Worm (Caenorhabditis elegans) whole organism, L2 larva: ENCODE data around the gene F29C12.6.

ENCODE experiments used
- C34F6.9 ChIP-seq: fragments of 150-350 bp; optimal IDR thresholded peaks from 2 replicates; lab custom pipeline; 2014; ENCODE audit warnings: missing biosample characterization, missing genetic modification characterization
- F13H6.1 ChIP-seq: sonication (generic microtip); optimal IDR thresholded peaks from 2 replicates; lab custom pipeline; 2016; ENCODE audit warnings: missing genetic modification characterization, missing compliant biosample characterization
- R02D3.7 ChIP-seq: fragments of 150-350 bp; optimal IDR thresholded peaks from 2 replicates; lab custom pipeline; 2014; ENCODE audit warnings: missing biosample characterization, missing genetic modification characterization
- Y55F3AM.14 ChIP-seq: fragments of 200-800 bp; sonication (Bioruptor generic); optimal IDR thresholded peaks from 2 replicates; lab custom pipeline; 2018; ENCODE audit warnings: mild to moderate bottlenecking, missing genetic modification characterization, missing compliant biosample characterization
- ZK546.5 ChIP-seq: sonication (generic microtip); optimal IDR thresholded peaks from 2 replicates; lab custom pipeline; 2017; ENCODE audit warnings: missing biosample characterization, missing genetic modification characterization
- alr-1 ChIP-seq: fragments of 150-350 bp; optimal IDR thresholded peaks from 2 replicates; lab custom pipeline; 2014; ENCODE audit warnings: missing biosample characterization, missing genetic modification characterization
- blmp-1 ChIP-seq: sonication (generic microtip); optimal IDR thresholded peaks from 2 replicates; lab custom pipeline; 2017; ENCODE audit warnings: missing genetic modification characterization, mild to moderate bottlenecking, missing compliant biosample characterization, antibody characterized with exemption, moderate library complexity; ENCODE audit not compliant: insufficient read depth
- ceh-82 ChIP-seq: fragments of 150-350 bp; optimal IDR thresholded peaks from 2 replicates; lab custom pipeline; 2014; ENCODE audit warnings: missing biosample characterization, missing genetic modification characterization
- crh-2 ChIP-seq: sonication (generic microtip); optimal IDR thresholded peaks from 2 replicates; lab custom pipeline; 2017; ENCODE audit warnings: missing biosample characterization, missing genetic modification characterization
- egl-27 ChIP-seq: sonication (generic microtip); optimal IDR thresholded peaks from 3 replicates; lab custom pipeline; 2017; ENCODE audit warnings: missing biosample characterization, missing genetic modification reagents, missing genetic modification characterization
- elt-1 ChIP-seq: fragments of 150-350 bp; optimal IDR thresholded peaks from 2 replicates; lab custom pipeline; 2014; ENCODE audit warnings: missing biosample characterization, missing genetic modification characterization
- lin-13 ChIP-seq: fragments of 150-350 bp; optimal IDR thresholded peaks from 2 replicates; lab custom pipeline; 2014; ENCODE audit warnings: missing biosample characterization, missing genetic modification reagents, missing genetic modification characterization
- lin-39 ChIP-seq: fragments of 150-350 bp; optimal IDR thresholded peaks from 2 replicates; lab custom pipeline; 2014; ENCODE audit warnings: missing biosample characterization, missing genetic modification reagents, missing genetic modification characterization
- lsy-2 ChIP-seq, 2 experiments: fragments of 150-350 bp in 1 of 2; sonication (generic microtip) in 1 of 2; optimal IDR thresholded peaks; 2 replicates each; lab custom pipeline; 2014 to 2017; ENCODE audit warnings: missing biosample characterization in 2 of 2, missing genetic modification characterization in 2 of 2
- mab-5 ChIP-seq: fragments of 150-350 bp; optimal IDR thresholded peaks from 2 replicates; lab custom pipeline; 2014; ENCODE audit warnings: missing biosample characterization, missing genetic modification characterization
- mdl-1 ChIP-seq, 2 experiments: fragments of 150-350 bp in 1 of 2; sonication (generic microtip) in 1 of 2; optimal IDR thresholded peaks; 2 replicates each; lab custom pipeline; 2017; ENCODE audit warnings: missing biosample characterization in 2 of 2, missing genetic modification characterization in 2 of 2
- nhr-10 ChIP-seq: sonication (generic microtip); optimal IDR thresholded peaks from 2 replicates; lab custom pipeline; 2017; ENCODE audit warnings: missing biosample characterization, missing genetic modification characterization
- nhr-12 ChIP-seq: fragments of 150-350 bp; optimal IDR thresholded peaks from 2 replicates; lab custom pipeline; 2014; ENCODE audit warnings: missing biosample characterization, missing genetic modification characterization
- nhr-129 ChIP-seq: fragments of 150-350 bp; optimal IDR thresholded peaks from 2 replicates; lab custom pipeline; 2014; ENCODE audit warnings: missing biosample characterization, missing genetic modification characterization
- nhr-21 ChIP-seq: fragments of 150-350 bp; optimal IDR thresholded peaks from 2 replicates; lab custom pipeline; 2014; ENCODE audit warnings: missing biosample characterization, missing genetic modification characterization
- nhr-237 ChIP-seq: fragments of 150-350 bp; optimal IDR thresholded peaks from 2 replicates; lab custom pipeline; 2014; ENCODE audit warnings: missing biosample characterization, missing genetic modification characterization
- nhr-25 ChIP-seq: fragments of 150-350 bp; sonication (generic microtip); optimal IDR thresholded peaks from 3 replicates; lab custom pipeline; 2014; ENCODE audit warnings: missing biosample characterization, missing genetic modification characterization
- peb-1 ChIP-seq: fragments of 150-350 bp; optimal IDR thresholded peaks from 2 replicates; lab custom pipeline; 2014; ENCODE audit warnings: missing biosample characterization, missing genetic modification characterization
- sem-4 ChIP-seq: fragments of 150-350 bp; optimal IDR thresholded peaks from 2 replicates; lab custom pipeline; 2014; ENCODE audit warnings: missing biosample characterization, missing genetic modification reagents, missing genetic modification characterization
- skn-1 ChIP-seq: sonication (generic microtip); optimal IDR thresholded peaks from 2 replicates; lab custom pipeline; 2017; ENCODE audit warnings: missing biosample characterization, missing genetic modification characterization
- sma-3 ChIP-seq: sonication (generic microtip); optimal IDR thresholded peaks from 2 replicates; lab custom pipeline; 2016; ENCODE audit warnings: missing genetic modification reagents, missing genetic modification characterization, missing compliant biosample characterization
- sma-9 ChIP-seq, 2 experiments: fragments of 150-350 bp in 1 of 2; sonication (generic microtip) in 1 of 2; optimal IDR thresholded peaks; 2 replicates each; lab custom pipeline; 2014 to 2016; ENCODE audit warnings: missing genetic modification characterization in 2 of 2, mild to moderate bottlenecking in 1 of 2, missing biosample characterization in 1 of 2, missing compliant biosample characterization in 1 of 2, missing genetic modification reagents in 1 of 2, moderate library complexity in 1 of 2
- snpc-4 ChIP-seq: fragments of 150-350 bp; optimal IDR thresholded peaks from 2 replicates; lab custom pipeline; 2014; ENCODE audit warnings: missing biosample characterization, missing genetic modification characterization
- unc-55 ChIP-seq: fragments of 150-350 bp; sonication (generic microtip); optimal IDR thresholded peaks from 3 replicates; lab custom pipeline; 2014; ENCODE audit warnings: missing biosample characterization, missing genetic modification reagents, missing genetic modification characterization
- unc-62 ChIP-seq: fragments of 150-350 bp; optimal IDR thresholded peaks from 2 replicates; lab custom pipeline; 2014; ENCODE audit warnings: missing biosample characterization, missing genetic modification reagents, missing genetic modification characterization
- zag-1 ChIP-seq: fragments of 150-350 bp; optimal IDR thresholded peaks from 2 replicates; lab custom pipeline; 2014; ENCODE audit warnings: missing biosample characterization, missing genetic modification characterization
- ztf-4 ChIP-seq: fragments of 150-350 bp; optimal IDR thresholded peaks from 2 replicates; lab custom pipeline; 2014; ENCODE audit warnings: missing biosample characterization, missing genetic modification characterization

Gene F29C12.6

ce11 chrII:13145204-13145603, 15.5 kb downstream of the F29C12.6 start, which contains the start of gene mltn-1:
TSS of gene mltn-1 (minus strand) at chrII:13145225.
- TF ChIP-seq nhr-21 (tag; lab: Kevin White, UChicago) = peak; percentile 83
- TF ChIP-seq nhr-129 (tag; lab: Kevin White, UChicago) = no peak
- TF ChIP-seq nhr-25 (tag; lab: Kevin White, UChicago) = no peak

- TF ChIP-seq skn-1 (tag; lab: Kevin White, UChicago) (no peak), nhr-21 (tag; lab: Kevin White, UChicago) (peak; percentile 56), blmp-1 (peak; percentile 29)
Observed at ce11 chrII:13148247-13148646, 18.5 kb downstream of the F29C12.6 start.

ce11 chrII:13149965-13150364, 20.3 kb downstream of the F29C12.6 start:
- TF ChIP-seq lin-13 = no peak
- TF ChIP-seq nhr-21 (tag; lab: Kevin White, UChicago) = peak; percentile 55
- peak; percentile 5 for TF ChIP-seq sma-3 (GFP tag; lab: Kevin White, UChicago)
- TF ChIP-seq snpc-4 (tag; lab: Kevin White, UChicago) = no peak
- TF ChIP-seq sma-9 (GFP tag; optimal IDR thresholded peaks at IDR 0.05; lab: Kevin White, UChicago) = peak; percentile 65
- no peak for TF ChIP-seq sma-9 (tag; optimal IDR thresholded peaks at IDR 0.05; lab: Kevin White, UChicago)
- TF ChIP-seq blmp-1 = peak; percentile 73
- TF ChIP-seq, all 48 proteins: peak for 4

ce11 chrII:13152409-13152808, 22.7 kb downstream of the F29C12.6 start:
- no peak for TF ChIP-seq sem-4 (tag; lab: Kevin White, UChicago)
- TF ChIP-seq R02D3.7 (tag; lab: Kevin White, UChicago) = no peak
- no peak for TF ChIP-seq nhr-25 (tag; lab: Kevin White, UChicago)
- no peak for TF ChIP-seq zag-1 (tag; lab: Kevin White, UChicago)
- TF ChIP-seq mdl-1 (tag; optimal IDR thresholded peaks at IDR 0.05; lab: Kevin White, UChicago) = no peak
- TF ChIP-seq crh-2 (tag; lab: Kevin White, UChicago) = no peak
- TF ChIP-seq nhr-12 = no peak
- no peak for TF ChIP-seq snpc-4 (tag; lab: Kevin White, UChicago)
- TF ChIP-seq lsy-2 (tag; optimal IDR thresholded peaks at IDR 0.05; lab: Kevin White, UChicago) = no peak
- TF ChIP-seq ztf-4 = no peak
- no peak for TF ChIP-seq lin-39 (tag; lab: Kevin White, UChicago)
- no peak for TF ChIP-seq mab-5 (tag; lab: Kevin White, UChicago)
- no peak for TF ChIP-seq ceh-82
- no peak for TF ChIP-seq blmp-1
- TF ChIP-seq peb-1 (tag; lab: Kevin White, UChicago) = no peak
- TF ChIP-seq, all 48 proteins: peak for 0

- TF ChIP-seq ZK546.5 (tag; lab: Kevin White, UChicago) (no peak), lsy-2 (tag; optimal IDR thresholded peaks at IDR 0.05; lab: Kevin White, UChicago) (no peak), sem-4 (tag; lab: Kevin White, UChicago) (no peak), Y55F3AM.14 (GFP tag; lab: Kevin White, UChicago) (no peak), nhr-10 (tag; lab: Kevin White, UChicago) (no peak), zag-1 (tag; lab: Kevin White, UChicago) (no peak), nhr-25 (tag; lab: Kevin White, UChicago) (no peak), egl-27 (tag; lab: Kevin White, UChicago) (no peak), unc-55 (GFP tag; lab: Kevin White, UChicago) (no peak), nhr-129 (tag; lab: Kevin White, UChicago) (no peak), F13H6.1 (tag; lab: Kevin White, UChicago) (no peak), sma-9 (GFP tag; optimal IDR thresholded peaks at IDR 0.05; lab: Kevin White, UChicago) (no peak), sma-9 (tag; optimal IDR thresholded peaks at IDR 0.05; lab: Kevin White, UChicago) (no peak), alr-1 (tag; lab: Kevin White, UChicago) (no peak), elt-1 (no peak), nhr-12 (no peak), unc-62 (GFP tag; lab: Kevin White, UChicago) (no peak), C34F6.9 (tag; lab: Kevin White, UChicago) (no peak), ztf-4 (no peak), nhr-237 (tag; lab: Kevin White, UChicago) (no peak)
Observed at ce11 chrII:13153299-13153698, 23.6 kb downstream of the F29C12.6 start, which contains the start of gene spe-18. TSS of gene spe-18 (minus strand) at chrII:13153399.
